Worm (Caenorhabditis elegans) whole organism, young adult: ENCODE measurements around the gene Y67A10A.11.

Source experiments
- ama-1 ChIP-seq, 3 experiments: fragments of 150-350 bp in 1 of 3; sonication (generic microtip) in 2 of 3; optimal IDR thresholded peaks; 2 replicates each; lab custom pipeline; 2014 to 2018; ENCODE audit warnings: missing biosample characterization in 2 of 3, missing genetic modification characterization in 2 of 3, missing genetic modification reagents in 2 of 3
- cebp-1 ChIP-seq, 2 experiments: fragments of 200-800 bp in 1 of 2; sonication (Bioruptor generic) in 1 of 2; sonication (generic microtip) in 1 of 2; IDR thresholded peaks in 1 of 2; optimal IDR thresholded peaks in 1 of 2; 2 replicates each; pipeline versions ENCODE4 v1.3.6 to Lab custom; 2017 to 2022; ENCODE audit warnings: missing compliant biosample characterization in 2 of 2, missing genetic modification characterization in 2 of 2, mild to moderate bottlenecking in 1 of 2, missing genetic modification reagents in 1 of 2, moderate library complexity in 1 of 2
- snpc-4 ChIP-seq, 5 experiments: fragments of 150-350 bp in 1 of 5; sonication (generic microtip) in 4 of 5; optimal IDR thresholded peaks; 2 replicates each; lab custom pipeline; 2014 to 2018; ENCODE audit warnings: missing genetic modification characterization in 5 of 5, missing biosample characterization in 3 of 5, antibody characterized with exemption in 2 of 5, mild to moderate bottlenecking in 2 of 5, missing compliant biosample characterization in 2 of 5, missing genotype in 2 of 5, moderate library complexity in 2 of 5, missing genetic modification reagents in 1 of 5

- TF ChIP-seq snpc-4 (GFP tag; optimal IDR thresholded peaks at IDR 0.05; lab: Kevin White, UChicago) (peak; percentile 65), snpc-4 (tag; optimal IDR thresholded peaks at IDR 0.05; lab: Kevin White, UChicago) (peak; percentile 23 to 93 (median 34)), cebp-1 (GFP tag; IDR thresholded peaks at IDR 0.05; lab: Robert Waterston, UW) (no peak), cebp-1 (tag; optimal IDR thresholded peaks at IDR 0.05; lab: Kevin White, UChicago) (no peak), ama-1 (optimal IDR thresholded peaks at IDR 0.05; lab: Kevin White, UChicago) (no peak), ama-1 (GFP tag; optimal IDR thresholded peaks at IDR 0.05; lab: Kevin White, UChicago) (no peak)
These were observed 48.2 kb downstream of the Y67A10A.11 start for ce11 chrIV:14387766-14388553.
